Worm (Caenorhabditis elegans) whole organism, L2 larva: ENCODE results near the gene fbxa-51.
"Not testable (repeated sequence)": the region's sequence is repeated elsewhere in the genome, so short reads cannot be mapped to it uniquely, and the experiment has no call there.

Source experiments
- C34F6.9 ChIP-seq: fragments of 150-350 bp; optimal IDR thresholded peaks from 2 replicates; lab custom pipeline; 2014; ENCODE audit warnings: missing biosample characterization, missing genetic modification characterization
- R02D3.7 ChIP-seq: fragments of 150-350 bp; optimal IDR thresholded peaks from 2 replicates; lab custom pipeline; 2014; ENCODE audit warnings: missing biosample characterization, missing genetic modification characterization
- Y55F3AM.14 ChIP-seq: fragments of 200-800 bp; sonication (Bioruptor generic); optimal IDR thresholded peaks from 2 replicates; lab custom pipeline; 2018; ENCODE audit warnings: mild to moderate bottlenecking, missing genetic modification characterization, missing compliant biosample characterization
- aly-2 ChIP-seq: fragments of 150-350 bp; optimal IDR thresholded peaks from 2 replicates; lab custom pipeline; 2014; ENCODE audit warnings: missing biosample characterization, missing genetic modification characterization
- blmp-1 ChIP-seq: sonication (generic microtip); optimal IDR thresholded peaks from 2 replicates; lab custom pipeline; 2017; ENCODE audit warnings: missing genetic modification characterization, mild to moderate bottlenecking, missing compliant biosample characterization, antibody characterized with exemption, moderate library complexity; ENCODE audit not compliant: insufficient read depth
- ceh-16 ChIP-seq: fragments of 150-350 bp; optimal IDR thresholded peaks from 2 replicates; lab custom pipeline; 2014; ENCODE audit warnings: missing biosample characterization, missing genetic modification characterization
- ceh-82 ChIP-seq: fragments of 150-350 bp; optimal IDR thresholded peaks from 2 replicates; lab custom pipeline; 2014; ENCODE audit warnings: missing biosample characterization, missing genetic modification characterization
- egl-27 ChIP-seq: sonication (generic microtip); optimal IDR thresholded peaks from 3 replicates; lab custom pipeline; 2017; ENCODE audit warnings: missing biosample characterization, missing genetic modification reagents, missing genetic modification characterization
- elt-1 ChIP-seq: fragments of 150-350 bp; optimal IDR thresholded peaks from 2 replicates; lab custom pipeline; 2014; ENCODE audit warnings: missing biosample characterization, missing genetic modification characterization
- elt-3 ChIP-seq: sonication (generic microtip); optimal IDR thresholded peaks from 2 replicates; lab custom pipeline; 2017; ENCODE audit warnings: missing biosample characterization, missing genetic modification characterization
- fos-1 ChIP-seq: fragments of 150-350 bp; optimal IDR thresholded peaks from 2 replicates; lab custom pipeline; 2014; ENCODE audit warnings: missing biosample characterization, missing genetic modification characterization
- gmeb-1 ChIP-seq: fragments of 150-350 bp; optimal IDR thresholded peaks from 2 replicates; lab custom pipeline; 2014; ENCODE audit warnings: missing biosample characterization, missing genetic modification characterization
- lin-11 ChIP-seq: fragments of 150-350 bp; sonication (generic microtip); optimal IDR thresholded peaks from 2 replicates; lab custom pipeline; 2014; ENCODE audit warnings: missing biosample characterization, missing genetic modification characterization, inconsistent platforms, mixed read lengths
- lin-13 ChIP-seq: fragments of 150-350 bp; optimal IDR thresholded peaks from 2 replicates; lab custom pipeline; 2014; ENCODE audit warnings: missing biosample characterization, missing genetic modification reagents, missing genetic modification characterization
- lin-39 ChIP-seq: fragments of 150-350 bp; optimal IDR thresholded peaks from 2 replicates; lab custom pipeline; 2014; ENCODE audit warnings: missing biosample characterization, missing genetic modification reagents, missing genetic modification characterization
- lsy-2 ChIP-seq, 2 experiments: fragments of 150-350 bp in 1 of 2; sonication (generic microtip) in 1 of 2; optimal IDR thresholded peaks; 2 replicates each; lab custom pipeline; 2014 to 2017; ENCODE audit warnings: missing biosample characterization in 2 of 2, missing genetic modification characterization in 2 of 2
- mab-5 ChIP-seq: fragments of 150-350 bp; optimal IDR thresholded peaks from 2 replicates; lab custom pipeline; 2014; ENCODE audit warnings: missing biosample characterization, missing genetic modification characterization
- mdl-1 ChIP-seq, 2 experiments: fragments of 150-350 bp in 1 of 2; sonication (generic microtip) in 1 of 2; optimal IDR thresholded peaks; 2 replicates each; lab custom pipeline; 2017; ENCODE audit warnings: missing biosample characterization in 2 of 2, missing genetic modification characterization in 2 of 2
- nhr-11 ChIP-seq: fragments of 150-350 bp; optimal IDR thresholded peaks from 2 replicates; lab custom pipeline; 2014; ENCODE audit warnings: missing biosample characterization, missing genetic modification characterization
- nhr-129 ChIP-seq: fragments of 150-350 bp; optimal IDR thresholded peaks from 2 replicates; lab custom pipeline; 2014; ENCODE audit warnings: missing biosample characterization, missing genetic modification characterization
- nhr-23 ChIP-seq: fragments of 150-350 bp; optimal IDR thresholded peaks from 2 replicates; lab custom pipeline; 2014; ENCODE audit warnings: missing biosample characterization, missing genetic modification reagents, missing genetic modification characterization
- nhr-237 ChIP-seq: fragments of 150-350 bp; optimal IDR thresholded peaks from 2 replicates; lab custom pipeline; 2014; ENCODE audit warnings: missing biosample characterization, missing genetic modification characterization
- nhr-25 ChIP-seq: fragments of 150-350 bp; sonication (generic microtip); optimal IDR thresholded peaks from 3 replicates; lab custom pipeline; 2014; ENCODE audit warnings: missing biosample characterization, missing genetic modification characterization
- nhr-6 ChIP-seq: fragments of 150-350 bp; optimal IDR thresholded peaks from 2 replicates; lab custom pipeline; 2014; ENCODE audit warnings: missing biosample characterization, missing genetic modification characterization
- peb-1 ChIP-seq: fragments of 150-350 bp; optimal IDR thresholded peaks from 2 replicates; lab custom pipeline; 2014; ENCODE audit warnings: missing biosample characterization, missing genetic modification characterization
- sem-4 ChIP-seq: fragments of 150-350 bp; optimal IDR thresholded peaks from 2 replicates; lab custom pipeline; 2014; ENCODE audit warnings: missing biosample characterization, missing genetic modification reagents, missing genetic modification characterization
- skn-1 ChIP-seq: sonication (generic microtip); optimal IDR thresholded peaks from 2 replicates; lab custom pipeline; 2017; ENCODE audit warnings: missing biosample characterization, missing genetic modification characterization
- sma-9 ChIP-seq, 2 experiments: fragments of 150-350 bp in 1 of 2; sonication (generic microtip) in 1 of 2; optimal IDR thresholded peaks; 2 replicates each; lab custom pipeline; 2014 to 2016; ENCODE audit warnings: missing genetic modification characterization in 2 of 2, mild to moderate bottlenecking in 1 of 2, missing biosample characterization in 1 of 2, missing compliant biosample characterization in 1 of 2, missing genetic modification reagents in 1 of 2, moderate library complexity in 1 of 2
- snpc-4 ChIP-seq: fragments of 150-350 bp; optimal IDR thresholded peaks from 2 replicates; lab custom pipeline; 2014; ENCODE audit warnings: missing biosample characterization, missing genetic modification characterization
- unc-39 ChIP-seq: fragments of 150-350 bp; optimal IDR thresholded peaks from 2 replicates; lab custom pipeline; 2014; ENCODE audit warnings: missing biosample characterization, missing genetic modification characterization
- unc-55 ChIP-seq: fragments of 150-350 bp; sonication (generic microtip); optimal IDR thresholded peaks from 3 replicates; lab custom pipeline; 2014; ENCODE audit warnings: missing biosample characterization, missing genetic modification reagents, missing genetic modification characterization
- ztf-1 ChIP-seq: fragments of 200-800 bp; sonication (Bioruptor generic); conservative IDR thresholded peaks from 2 replicates; pipeline ENCODE4 v1.3.6; 2022; ENCODE audit warnings: missing genetic modification characterization, missing compliant biosample characterization
- ztf-11 ChIP-seq: sonication (generic microtip); optimal IDR thresholded peaks from 2 replicates; lab custom pipeline; 2017; ENCODE audit warnings: missing biosample characterization, missing genetic modification characterization

Gene fbxa-51

ce11 chrIII:961948-962347, at the start of gene fbxa-51:
Gene fbxa-51, plus strand, starts transcription at chrIII:962269.
- TF ChIP-seq nhr-129 (tag; lab: Kevin White, UChicago): no peak
- TF ChIP-seq fos-1 (tag; lab: Kevin White, UChicago): peak; percentile 35

ce11 chrIII:916897-917296, 45.2 kb upstream of the fbxa-51 start, which contains the start of gene idpp-13:
Gene idpp-13, minus strand, starts transcription at chrIII:916997.
- TF ChIP-seq C34F6.9 (tag; lab: Kevin White, UChicago): no peak
- TF ChIP-seq nhr-6 (tag; lab: Kevin White, UChicago): no peak
- no peak for TF ChIP-seq snpc-4 (tag; lab: Kevin White, UChicago)

ce11 chrIII:919322-919721, 42.7 kb upstream of the fbxa-51 start, which contains the start of gene F23H11.7:
Gene F23H11.7, minus strand, starts transcription at chrIII:919422.
- TF ChIP-seq nhr-237 (tag; lab: Kevin White, UChicago): no peak
- TF ChIP-seq R02D3.7 (tag; lab: Kevin White, UChicago): no peak
- no peak for TF ChIP-seq gmeb-1
- no peak for TF ChIP-seq unc-39 (tag; lab: Kevin White, UChicago)
- TF ChIP-seq unc-55 (GFP tag; lab: Kevin White, UChicago): no peak
- no peak for TF ChIP-seq elt-3 (tag; lab: Kevin White, UChicago)
- TF ChIP-seq peb-1 (tag; lab: Kevin White, UChicago): no peak
- TF ChIP-seq lin-11 (tag; lab: Kevin White, UChicago): no peak
- no peak for TF ChIP-seq blmp-1 (tag; lab: Kevin White, UChicago)
- no peak for TF ChIP-seq sem-4 (tag; lab: Kevin White, UChicago)
- TF ChIP-seq C34F6.9 (tag; lab: Kevin White, UChicago): no peak
- no peak for TF ChIP-seq nhr-25 (tag; lab: Kevin White, UChicago)
- TF ChIP-seq skn-1 (tag; lab: Kevin White, UChicago): no peak
- no peak for TF ChIP-seq ztf-11
- no peak for TF ChIP-seq lin-39 (tag; lab: Kevin White, UChicago)
- no peak for TF ChIP-seq ceh-16 (tag; lab: Kevin White, UChicago)
- no peak for TF ChIP-seq elt-1 (tag; lab: Kevin White, UChicago)
- TF ChIP-seq nhr-23 (tag; lab: Kevin White, UChicago): no peak
- no peak for TF ChIP-seq nhr-129 (tag; lab: Kevin White, UChicago)
- TF ChIP-seq, all 48 proteins: peak for 0

- TF ChIP-seq egl-27 (tag; lab: Kevin White, UChicago) (no peak), Y55F3AM.14 (GFP tag; lab: Kevin White, UChicago) (no peak), mdl-1 (tag; optimal IDR thresholded peaks at IDR 0.05; lab: Kevin White, UChicago) (no peak), unc-39 (tag; lab: Kevin White, UChicago) (no peak), elt-3 (tag; lab: Kevin White, UChicago) (no peak), ceh-16 (tag; lab: Kevin White, UChicago) (no peak)
These were observed 35.9 kb upstream of the fbxa-51 start, which contains the start of gene pef-1 for ce11 chrIII:926216-926615. Gene pef-1, minus strand, starts transcription at chrIII:926316.

- TF ChIP-seq sma-9 (GFP tag; optimal IDR thresholded peaks at IDR 0.05; lab: Kevin White, UChicago): peak; percentile 18
- TF ChIP-seq sma-9 (tag; optimal IDR thresholded peaks at IDR 0.05; lab: Kevin White, UChicago): not testable (repeated sequence)
These were observed 30.7 kb upstream of the fbxa-51 start for ce11 chrIII:931405-931804.

DNA sequence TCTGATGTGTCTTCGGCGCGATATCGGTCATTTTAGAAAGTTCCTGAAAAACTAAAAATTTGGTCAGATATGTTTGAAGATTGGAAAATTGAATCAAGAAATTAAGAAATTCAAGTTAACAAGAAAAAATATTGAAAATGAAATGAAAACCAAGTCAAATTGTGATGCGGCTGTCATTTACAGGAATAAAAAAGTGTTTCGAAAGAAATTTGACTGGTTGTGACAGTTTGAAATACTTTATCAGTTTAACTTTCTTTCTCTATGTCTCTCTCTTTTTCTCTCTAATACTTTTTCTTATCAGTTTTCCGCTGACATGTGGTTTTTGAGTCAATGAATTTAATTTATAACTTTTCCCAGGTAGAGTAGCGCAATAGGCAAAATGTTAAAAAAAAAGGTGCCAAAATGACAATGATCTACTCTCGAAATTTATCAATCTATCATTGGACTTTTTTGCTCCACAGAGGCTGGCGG, 26.0 kb upstream of the fbxa-51 start, which contains the start of gene fbxa-55:
fbxa-55 (minus strand) TSS at position 51 of the 471 bp plus-strand sequence.
- no peak for TF ChIP-seq mab-5
- peak; percentile 68 for TF ChIP-seq fos-1 (tag; lab: Kevin White, UChicago)
- TF ChIP-seq, all 48 proteins: peak for 1

ce11 chrIII:937961-938360, 24.1 kb upstream of the fbxa-51 start, which contains the start of gene fbxa-56:
Gene fbxa-56, minus strand, starts transcription at chrIII:938061.
- TF ChIP-seq lsy-2 (tag; optimal IDR thresholded peaks at IDR 0.05; lab: Kevin White, UChicago): no peak
- no peak for TF ChIP-seq sma-9 (GFP tag; optimal IDR thresholded peaks at IDR 0.05; lab: Kevin White, UChicago)
- TF ChIP-seq sma-9 (tag; optimal IDR thresholded peaks at IDR 0.05; lab: Kevin White, UChicago): no peak
- TF ChIP-seq nhr-11 (tag; lab: Kevin White, UChicago): no peak
- TF ChIP-seq lin-13 (GFP tag; lab: Kevin White, UChicago): no peak
- no peak for TF ChIP-seq mab-5
- TF ChIP-seq lin-11 (tag; lab: Kevin White, UChicago): no peak
- TF ChIP-seq ceh-82: no peak
- no peak for TF ChIP-seq R02D3.7 (tag; lab: Kevin White, UChicago)
- no peak for TF ChIP-seq egl-27 (tag; lab: Kevin White, UChicago)
- no peak for TF ChIP-seq ztf-1 (GFP tag; lab: Robert Waterston, UW)
- no peak for TF ChIP-seq nhr-6 (tag; lab: Kevin White, UChicago)
- TF ChIP-seq aly-2 (tag; lab: Kevin White, UChicago): no peak
- no peak for TF ChIP-seq snpc-4 (tag; lab: Kevin White, UChicago)
- TF ChIP-seq nhr-25 (tag; lab: Kevin White, UChicago): no peak
- TF ChIP-seq, all 48 proteins: peak for 0
